Worm (Caenorhabditis elegans): Measurements from ENCODE around the gene C16C8.20.

DNA sequence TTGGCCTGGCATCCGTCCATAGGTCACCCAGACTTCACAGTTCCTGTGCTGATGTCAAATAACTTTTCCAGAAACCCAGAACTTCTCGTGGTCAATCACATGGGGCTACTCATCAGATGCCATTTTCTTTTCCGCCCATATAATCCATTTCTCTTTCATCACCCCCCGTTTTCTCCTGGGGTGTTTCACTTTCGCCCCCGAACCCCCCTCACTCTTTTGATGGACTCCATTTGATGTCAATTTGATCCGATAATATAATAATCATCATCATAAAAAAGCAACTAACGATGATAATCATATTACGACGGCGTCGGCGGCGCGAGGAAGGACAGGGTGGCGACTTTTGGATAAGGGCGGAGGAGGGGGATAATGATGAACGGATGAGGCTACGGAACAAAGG lies 8.5 kb upstream of the C16C8.20 start:
- TF ChIP-seq dao-5 (tag; optimal IDR thresholded peaks at IDR 0.05) = no peak
- TF ChIP-seq him-1 (tag; optimal IDR thresholded peaks at IDR 0.05) = no peak
- TF ChIP-seq W03F9.2 (tag; optimal IDR thresholded peaks at IDR 0.05) = no peak

Data from whole organism, L4/young adult.